Worm (Caenorhabditis elegans) whole organism, L4 larva: ENCODE measurements around the gene ubc-1.

ENCODE experiments used
- F44E2.7 ChIP-seq: fragments of 200-800 bp; sonication (Bioruptor generic); IDR thresholded peaks from 2 replicates; pipeline ENCODE4 v2.1.2; 2022; ENCODE audit warnings: missing genetic modification characterization, missing compliant biosample characterization
- F49E8.2 ChIP-seq: sonication (generic microtip); optimal IDR thresholded peaks from 2 replicates; lab custom pipeline; 2016; ENCODE audit warnings: missing compliant biosample characterization, mild to moderate bottlenecking, missing genetic modification characterization, borderline replicate concordance
- Y75B8A.6 ChIP-seq: fragments of 200-800 bp; sonication (Bioruptor generic); IDR thresholded peaks from 2 replicates; pipeline ENCODE4 v1.3.6; 2022; ENCODE audit warnings: missing genetic modification reagents, missing genetic modification characterization, missing compliant biosample characterization
- ZK546.5 ChIP-seq, 2 experiments: sonication (generic microtip); optimal IDR thresholded peaks; 2 replicates each; lab custom pipeline; 2017; ENCODE audit warnings: missing biosample characterization in 2 of 2, missing genetic modification characterization in 2 of 2
- aha-1 ChIP-seq: fragments of 150-350 bp; peaks from one replicate; lab custom pipeline; 2014; ENCODE audit warnings: missing biosample characterization, missing genetic modification characterization
- aly-2 ChIP-seq: sonication (generic microtip); optimal IDR thresholded peaks from 2 replicates; lab custom pipeline; 2018; ENCODE audit warnings: missing biosample characterization, missing genetic modification characterization
- ama-1 ChIP-seq: fragments of 150-350 bp; optimal IDR thresholded peaks from 2 replicates; lab custom pipeline; 2014; ENCODE audit warnings: inconsistent platforms, mixed read lengths
- arid-1 ChIP-seq: fragments of 200-800 bp; sonication (Bioruptor generic); conservative IDR thresholded peaks from 2 replicates; pipeline ENCODE4 v1.3.6; 2022; ENCODE audit warnings: missing genetic modification reagents, missing genetic modification characterization, missing compliant biosample characterization
- ceh-28 ChIP-seq: fragments of 150-350 bp; optimal IDR thresholded peaks from 2 replicates; lab custom pipeline; 2014; ENCODE audit warnings: missing biosample characterization, missing genetic modification reagents, missing genetic modification characterization
- ceh-32 ChIP-seq: sonication (generic microtip); optimal IDR thresholded peaks from 2 replicates; lab custom pipeline; 2016; ENCODE audit warnings: mild to moderate bottlenecking, missing genetic modification characterization, missing compliant biosample characterization; ENCODE audit not compliant: poor library complexity
- ceh-82 ChIP-seq: sonication (generic microtip); optimal IDR thresholded peaks from 2 replicates; lab custom pipeline; 2017; ENCODE audit warnings: missing biosample characterization, missing genetic modification characterization
- cey-2 ChIP-seq: sonication (generic microtip); optimal IDR thresholded peaks from 3 replicates; lab custom pipeline; 2017; ENCODE audit warnings: missing genetic modification characterization, mild to moderate bottlenecking, missing compliant biosample characterization, antibody characterized with exemption, borderline replicate concordance; ENCODE audit not compliant: insufficient read depth
- dmd-9 ChIP-seq: fragments of 200-800 bp; sonication (Bioruptor generic); IDR thresholded peaks from 2 replicates; pipeline ENCODE4 v1.3.6; 2022; ENCODE audit warnings: missing genetic modification reagents, missing genetic modification characterization, missing compliant biosample characterization
- duxl-1 ChIP-seq: sonication (generic microtip); optimal IDR thresholded peaks from 2 replicates; lab custom pipeline; 2016; ENCODE audit warnings: mild to moderate bottlenecking, missing genetic modification characterization, moderate library complexity, missing compliant biosample characterization; ENCODE audit not compliant: poor library complexity
- dve-1 ChIP-seq: sonication (generic microtip); optimal IDR thresholded peaks from 2 replicates; lab custom pipeline; 2017; ENCODE audit warnings: antibody characterized with exemption, mild to moderate bottlenecking, missing genetic modification characterization, missing compliant biosample characterization; ENCODE audit not compliant: insufficient read depth
- egl-43 ChIP-seq: fragments of 200-800 bp; sonication (Bioruptor generic); IDR thresholded peaks from 2 replicates; pipeline ENCODE4 v1.3.6; 2022; ENCODE audit warnings: missing genetic modification reagents, missing genetic modification characterization, missing compliant biosample characterization
- fos-1 ChIP-seq: fragments of 150-350 bp; optimal IDR thresholded peaks from 2 replicates; lab custom pipeline; 2014; ENCODE audit warnings: missing biosample characterization, missing genetic modification characterization
- gei-8 ChIP-seq: fragments of 200-800 bp; sonication (Bioruptor generic); optimal IDR thresholded peaks from 2 replicates; lab custom pipeline; 2018; ENCODE audit warnings: mild to moderate bottlenecking, missing genetic modification characterization, missing compliant biosample characterization
- hlh-11 ChIP-seq: fragments of 200-800 bp; sonication (Bioruptor generic); optimal IDR thresholded peaks from 2 replicates; lab custom pipeline; 2018; ENCODE audit warnings: mild to moderate bottlenecking, missing genetic modification characterization, missing compliant biosample characterization
- lin-13 ChIP-seq: fragments of 150-350 bp; optimal IDR thresholded peaks from 2 replicates; lab custom pipeline; 2014; ENCODE audit warnings: missing biosample characterization, missing genetic modification reagents, missing genetic modification characterization
- lir-3 ChIP-seq: sonication (generic microtip); optimal IDR thresholded peaks from 2 replicates; lab custom pipeline; 2016; ENCODE audit warnings: mild to moderate bottlenecking, missing genetic modification characterization, missing compliant biosample characterization
- madf-5 ChIP-seq, 2 experiments: fragments of 200-800 bp; sonication (Bioruptor generic); IDR thresholded peaks; 2 replicates each; pipeline ENCODE4 v1.3.6; 2022; ENCODE audit warnings: missing compliant biosample characterization in 2 of 2, missing genetic modification characterization in 2 of 2
- mxl-2 ChIP-seq: fragments of 200-800 bp; sonication (Bioruptor generic); conservative IDR thresholded peaks from 2 replicates; pipeline ENCODE4 v1.3.6; 2022; ENCODE audit warnings: missing genetic modification reagents, missing genetic modification characterization, missing compliant biosample characterization
- nhr-10 ChIP-seq: fragments of 150-350 bp; optimal IDR thresholded peaks from 2 replicates; lab custom pipeline; 2014; ENCODE audit warnings: missing biosample characterization, missing genetic modification characterization
- nhr-111 ChIP-seq: fragments of 200-800 bp; sonication (Bioruptor generic); optimal IDR thresholded peaks from 2 replicates; lab custom pipeline; 2018; ENCODE audit warnings: mild to moderate bottlenecking, missing genetic modification characterization, missing compliant biosample characterization
- nhr-25 ChIP-seq: sonication (generic microtip); optimal IDR thresholded peaks from 2 replicates; lab custom pipeline; 2017; ENCODE audit warnings: missing genetic modification characterization, mild to moderate bottlenecking, missing compliant biosample characterization, antibody characterized with exemption, moderate library complexity, borderline replicate concordance; ENCODE audit not compliant: insufficient read depth
- nhr-28 ChIP-seq: fragments of 150-350 bp; optimal IDR thresholded peaks from 2 replicates; lab custom pipeline; 2014; ENCODE audit warnings: missing biosample characterization, missing genetic modification characterization
- nhr-42 ChIP-seq: fragments of 200-800 bp; sonication (Bioruptor generic); IDR thresholded peaks from 2 replicates; pipeline ENCODE4 v1.3.6; 2022; ENCODE audit warnings: missing genetic modification characterization, missing compliant biosample characterization
- nhr-48 ChIP-seq: sonication (generic microtip); optimal IDR thresholded peaks from 2 replicates; lab custom pipeline; 2016; ENCODE audit warnings: mild to moderate bottlenecking, missing genetic modification characterization, missing compliant biosample characterization
- pha-4 ChIP-seq, 2 experiments: fragments of 150-350 bp in 1 of 2; fragments of 200-800 bp in 1 of 2; sonication (Bioruptor generic) in 1 of 2; IDR thresholded peaks in 1 of 2; optimal IDR thresholded peaks in 1 of 2; 2 replicates each; pipeline versions ENCODE4 v1.3.6 to Lab custom; 2014 to 2022; ENCODE audit warnings: missing genetic modification characterization in 2 of 2, missing genetic modification reagents in 2 of 2, missing biosample characterization in 1 of 2, missing compliant biosample characterization in 1 of 2
- pqm-1 ChIP-seq: sonication (generic microtip); optimal IDR thresholded peaks from 2 replicates; lab custom pipeline; 2017; ENCODE audit warnings: missing biosample characterization, missing genetic modification characterization
- rbr-2 ChIP-seq: sonication (generic microtip); optimal IDR thresholded peaks from 2 replicates; lab custom pipeline; 2016; ENCODE audit warnings: missing genotype, missing genetic modification characterization, missing compliant biosample characterization
- snpc-4 ChIP-seq: fragments of 150-350 bp; optimal IDR thresholded peaks from 2 replicates; lab custom pipeline; 2014; ENCODE audit warnings: missing biosample characterization, missing genetic modification characterization
- zag-1 ChIP-seq: fragments of 150-350 bp; optimal IDR thresholded peaks from 2 replicates; lab custom pipeline; 2014; ENCODE audit warnings: missing biosample characterization, missing genetic modification characterization
- zip-11 ChIP-seq: fragments of 200-800 bp; sonication (Bioruptor generic); IDR thresholded peaks from 2 replicates; pipeline ENCODE4 v1.3.6; 2022; ENCODE audit warnings: missing genetic modification characterization, missing compliant biosample characterization

Gene ubc-1

ce11 chrIV:4152143-4152542 is 49.3 kb downstream of the ubc-1 start, which contains the start of the genes K08D10.10 and R07C12.1:
Gene K08D10.10, plus strand, starts transcription at chrIV:4152235.
Gene R07C12.1, plus strand, starts transcription at chrIV:4152456.
- TF ChIP-seq ceh-28: no peak
- TF ChIP-seq madf-5 (GFP tag; IDR thresholded peaks at IDR 0.05; lab: Robert Waterston, UW): no peak
- TF ChIP-seq gei-8: no peak
- TF ChIP-seq snpc-4 (tag; lab: Kevin White, UChicago): no peak
- TF ChIP-seq fos-1 (tag; lab: Kevin White, UChicago): no peak
- no peak for TF ChIP-seq aly-2 (tag; lab: Kevin White, UChicago)
- TF ChIP-seq F49E8.2 (tag; lab: Kevin White, UChicago): no peak
- no peak for TF ChIP-seq duxl-1 (tag; lab: Kevin White, UChicago)
- peak; percentile 6 for TF ChIP-seq pqm-1
- TF ChIP-seq aha-1 (tag; lab: Kevin White, UChicago): no peak
- TF ChIP-seq ceh-32: no peak
- TF ChIP-seq hlh-11 (tag; lab: Kevin White, UChicago): peak; percentile 1
- TF ChIP-seq nhr-48: no peak
- no peak for TF ChIP-seq nhr-42 (GFP tag; lab: Robert Waterston, UW)
- TF ChIP-seq Y75B8A.6 (GFP tag; lab: Robert Waterston, UW): no peak
- peak; percentile 14 for TF ChIP-seq nhr-28
- no peak for TF ChIP-seq mxl-2 (GFP tag; lab: Robert Waterston, UW)
- no peak for TF ChIP-seq dve-1 (tag; lab: Kevin White, UChicago)
- no peak for TF ChIP-seq F44E2.7 (GFP tag; lab: Robert Waterston, UW)
- no peak for TF ChIP-seq ceh-82 (tag; lab: Kevin White, UChicago)
- no peak for TF ChIP-seq nhr-25 (tag; lab: Kevin White, UChicago)
- no peak for TF ChIP-seq lir-3
- TF ChIP-seq cey-2: no peak
- no peak for TF ChIP-seq arid-1 (GFP tag; lab: Robert Waterston, UW)
- TF ChIP-seq, all 104 proteins: peak for 3

- TF ChIP-seq rbr-2 (tag; lab: Kevin White, UChicago) (no peak), zip-11 (no peak), ama-1 (no peak), nhr-10 (tag; lab: Kevin White, UChicago) (no peak), ZK546.5 (tag; optimal IDR thresholded peaks at IDR 0.05; lab: Kevin White, UChicago) (no peak), pha-4 (GFP tag; IDR thresholded peaks at IDR 0.05; lab: Robert Waterston, UW) (no peak), pha-4 (tag; optimal IDR thresholded peaks at IDR 0.05; lab: Kevin White, UChicago) (no peak), snpc-4 (tag; lab: Kevin White, UChicago) (no peak), gei-8 (no peak), zag-1 (no peak), dmd-9 (GFP tag; lab: Robert Waterston, UW) (no peak), lin-13 (no peak), ceh-28 (no peak), egl-43 (GFP tag; lab: Robert Waterston, UW) (no peak), nhr-111 (GFP tag; lab: Kevin White, UChicago) (no peak)
Observed at ce11 chrIV:4154641-4155040, 51.8 kb downstream of the ubc-1 start, which contains the start of gene K08D10.14. Gene K08D10.14, plus strand, starts transcription at chrIV:4154941.
